Fruit fly (Drosophila melanogaster): Measurements from ENCODE around the gene lmgA.

Gene lmgA

dm6 chr2L:8545393-8546100 lies 17.1 kb upstream of the lmgA start (continued):
- TF ChIP-seq CG6254 (GFP tag; optimal IDR thresholded peaks at IDR 0.05) (peak; percentile 2), Oli (tag; optimal IDR thresholded peaks at IDR 0.05) (peak; percentile 1), unpg (GFP tag; optimal IDR thresholded peaks at IDR 0.05) (peak; percentile 3), bsh (GFP tag; optimal IDR thresholded peaks at IDR 0.05) (peak in 1 of 2 experiments; percentile 35), lola (GFP tag; optimal IDR thresholded peaks at IDR 0.05) (peak in 1 of 3 experiments; percentile 9), CG15073 (GFP tag; optimal IDR thresholded peaks at IDR 0.05) (no peak), tll (GFP tag; optimal IDR thresholded peaks at IDR 0.05) (peak in 1 of 2 experiments; percentile 81), CG2129 (GFP tag; IDR thresholded peaks at IDR 0.05; ENCODE audit: partially characterized antibody) (no peak), CG16863 (GFP tag; optimal IDR thresholded peaks at IDR 0.05) (no peak), CG2199 (GFP tag; IDR thresholded peaks at IDR 0.05) (0 out of 3 replicates have a peak, but pooled peaks have one; percentile 27), gce (GFP tag; IDR thresholded peaks at IDR 0.05) (0 out of 3 replicates have a peak, but pooled peaks have one; percentile 24), CG12391 (tag; optimal IDR thresholded peaks at IDR 0.05) (peak; percentile 4), sens (GFP tag) (peak; percentile 77), CG2712 (tag; optimal IDR thresholded peaks at IDR 0.05) (peak; percentile 15), fd96Cb (tag; optimal IDR thresholded peaks at IDR 0.05) (no peak), CG1603 (tag; optimal IDR thresholded peaks at IDR 0.05) (peak; percentile 5), CG18262 (tag; optimal IDR thresholded peaks at IDR 0.05) (peak; percentile 20), CG14710 (tag; optimal IDR thresholded peaks at IDR 0.05) (peak; percentile 9), ci (GFP tag; IDR thresholded peaks at IDR 0.05) (0 out of 3 replicates have a peak, but pooled peaks have one; percentile 15), zen (tag; optimal IDR thresholded peaks at IDR 0.05) (peak; percentile 90), chif (GFP tag; optimal IDR thresholded peaks at IDR 0.05) (peak in 1 of 2 experiments; percentile 18), az2 (GFP tag; optimal IDR thresholded peaks at IDR 0.05) (peak; percentile 0), vvl (GFP tag; IDR thresholded peaks at IDR 0.05) (peak; percentile 24; the same call in 1 of the 2 replicates), z (GFP tag; IDR thresholded peaks at IDR 0.05) (0 out of 3 replicates have a peak, but pooled peaks have one; percentile 12), CG31365 (tag; optimal IDR thresholded peaks at IDR 0.05) (no peak), prd (optimal IDR thresholded peaks at IDR 0.05) (no peak), prd (GFP tag; IDR thresholded peaks at IDR 0.05) (peak; percentile 20; the same call in 1 of the 3 replicates), CG6813 (GFP tag; optimal IDR thresholded peaks at IDR 0.05) (no peak), trem (tag; optimal IDR thresholded peaks at IDR 0.05) (no peak), grau (tag; optimal IDR thresholded peaks at IDR 0.05) (peak; percentile 93), kah (GFP tag; optimal IDR thresholded peaks at IDR 0.05) (no peak), dmrt11E (tag; optimal IDR thresholded peaks at IDR 0.05) (peak; percentile 31), CG4282 (GFP tag; optimal IDR thresholded peaks at IDR 0.05) (peak; percentile 49), CG4360 (GFP tag; IDR thresholded peaks at IDR 0.05) (no peak), CG4707 (GFP tag; optimal IDR thresholded peaks at IDR 0.05) (peak; percentile 39), D (optimal IDR thresholded peaks at IDR 0.05) (no peak), D (GFP tag; optimal IDR thresholded peaks at IDR 0.05) (peak; percentile 22), Med (GFP tag) (peak; percentile 43), D19A (tag; optimal IDR thresholded peaks at IDR 0.05) (peak; percentile 30), H15 (GFP tag; IDR thresholded peaks at IDR 0.05) (no peak), CG15479 (GFP tag; optimal IDR thresholded peaks at IDR 0.05) (peak; percentile 87), CG14667 (GFP tag; IDR thresholded peaks at IDR 0.05) (no peak), CG2120 (GFP tag; optimal IDR thresholded peaks at IDR 0.05) (no peak), phol (tag; optimal IDR thresholded peaks at IDR 0.05) (peak; percentile 20), sob (GFP tag; IDR thresholded peaks at IDR 0.05) (0 out of 2 replicates have a peak, but pooled peaks have one; percentile 7), CG17829 (tag; optimal IDR thresholded peaks at IDR 0.05) (peak; percentile 40), seq (GFP tag; IDR thresholded peaks at IDR 0.05) (no peak), CG10979 (tag; optimal IDR thresholded peaks at IDR 0.05) (peak; percentile 25)
